Worm (Caenorhabditis elegans) whole organism, L2 larva: ENCODE measurements around the gene oac-42.

ENCODE experiments used
- C34F6.9 ChIP-seq: fragments of 150-350 bp; optimal IDR thresholded peaks from 2 replicates; lab custom pipeline; 2014; ENCODE audit warnings: missing biosample characterization, missing genetic modification characterization
- R02D3.7 ChIP-seq: fragments of 150-350 bp; optimal IDR thresholded peaks from 2 replicates; lab custom pipeline; 2014; ENCODE audit warnings: missing biosample characterization, missing genetic modification characterization
- ceh-82 ChIP-seq: fragments of 150-350 bp; optimal IDR thresholded peaks from 2 replicates; lab custom pipeline; 2014; ENCODE audit warnings: missing biosample characterization, missing genetic modification characterization
- egl-27 ChIP-seq: sonication (generic microtip); optimal IDR thresholded peaks from 3 replicates; lab custom pipeline; 2017; ENCODE audit warnings: missing biosample characterization, missing genetic modification reagents, missing genetic modification characterization
- elt-3 ChIP-seq: sonication (generic microtip); optimal IDR thresholded peaks from 2 replicates; lab custom pipeline; 2017; ENCODE audit warnings: missing biosample characterization, missing genetic modification characterization
- gmeb-1 ChIP-seq: fragments of 150-350 bp; optimal IDR thresholded peaks from 2 replicates; lab custom pipeline; 2014; ENCODE audit warnings: missing biosample characterization, missing genetic modification characterization
- unc-62 ChIP-seq: fragments of 150-350 bp; optimal IDR thresholded peaks from 2 replicates; lab custom pipeline; 2014; ENCODE audit warnings: missing biosample characterization, missing genetic modification reagents, missing genetic modification characterization
- ztf-4 ChIP-seq: fragments of 150-350 bp; optimal IDR thresholded peaks from 2 replicates; lab custom pipeline; 2014; ENCODE audit warnings: missing biosample characterization, missing genetic modification characterization

DNA sequence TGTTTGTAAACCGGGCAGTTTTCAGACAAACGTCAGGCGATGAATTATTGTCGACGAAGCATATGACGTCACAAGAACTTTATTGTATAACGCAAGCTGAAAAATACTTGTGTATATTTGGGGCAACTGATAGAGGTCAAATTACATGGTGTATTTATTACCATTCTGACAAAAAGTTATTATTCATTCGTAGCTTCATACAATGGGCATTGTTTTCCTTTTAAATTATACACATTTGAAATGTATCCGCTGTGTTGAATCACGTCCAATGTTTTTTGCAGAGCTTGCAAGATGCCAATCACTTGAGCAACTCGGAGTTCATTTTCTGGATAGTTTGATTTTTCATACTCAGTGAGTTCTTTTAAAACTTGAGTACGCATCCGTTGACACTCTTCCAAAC is 38.4 kb upstream of the oac-42 start, which contains the start of gene F35E8.13:
- TF ChIP-seq ceh-82 (tag; lab: Kevin White, UChicago) = no peak
- TF ChIP-seq ztf-4 = no peak
- TF ChIP-seq elt-3 (tag; lab: Kevin White, UChicago) = no peak
- no peak for TF ChIP-seq egl-27
- TF ChIP-seq unc-62 (GFP tag; lab: Kevin White, UChicago) = no peak
- no peak for TF ChIP-seq R02D3.7 (tag; lab: Kevin White, UChicago)
- TF ChIP-seq C34F6.9 (tag; lab: Kevin White, UChicago) = no peak
- no peak for TF ChIP-seq gmeb-1 (tag; lab: Kevin White, UChicago)
